Fruit fly (Drosophila melanogaster): ENCODE measurements around the gene CG42824.
A peak's percentile ranks its signal among the peaks of the same experiment; 100 is the strongest.

CG42824 gene

DNA sequence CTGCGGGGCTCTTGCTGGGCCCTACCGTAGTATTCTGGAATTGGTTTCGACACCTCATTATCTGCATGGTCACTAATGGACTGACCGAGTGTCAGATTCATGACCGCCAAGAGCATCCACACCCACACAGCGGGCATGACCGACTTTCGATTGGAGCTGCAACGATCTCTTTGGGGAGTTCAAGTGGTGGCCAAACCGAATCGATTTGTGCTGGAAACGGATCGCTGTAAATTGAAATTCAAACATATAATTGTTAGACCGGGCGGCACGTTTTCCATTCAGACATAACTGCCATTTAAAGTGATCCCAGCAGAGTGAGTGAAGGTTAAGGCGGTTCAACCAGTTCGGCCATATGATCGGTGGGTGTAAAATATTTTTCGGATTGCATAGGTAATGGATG is at the start of gene CG42824, which contains the start of gene CG42798:
CG42824 (minus strand) TSS at position 101 of the 400 bp plus-strand sequence.
CG42798 (plus strand) TSS at position 268 of the 400 bp plus-strand sequence.
- TF ChIP-seq lola (GFP tag; optimal IDR thresholded peaks at IDR 0.05) (no peak), tai (GFP tag; optimal IDR thresholded peaks at IDR 0.05) (no peak), brk (GFP tag; optimal IDR thresholded peaks at IDR 0.05) (no peak), br (GFP tag; optimal IDR thresholded peaks at IDR 0.05) (no peak), Sp1 (GFP tag; optimal IDR thresholded peaks at IDR 0.05) (no peak), Abd-B (GFP tag; optimal IDR thresholded peaks at IDR 0.05) (no peak), CG32264 (GFP tag; optimal IDR thresholded peaks at IDR 0.05) (no peak), CrebA (GFP tag; optimal IDR thresholded peaks at IDR 0.05; ENCODE audit: borderline replicate concordance) (no peak), fru (GFP tag; optimal IDR thresholded peaks at IDR 0.05) (no peak), dl (GFP tag; optimal IDR thresholded peaks at IDR 0.05; ENCODE audit: insufficient read depth in 1 of 2, partially characterized antibody in 2 of 2) (no peak), rgr (GFP tag; optimal IDR thresholded peaks at IDR 0.05) (no peak), HLH106 (tag; optimal IDR thresholded peaks at IDR 0.05) (no peak), Myc (optimal IDR thresholded peaks at IDR 0.05) (no peak), woc (GFP tag; optimal IDR thresholded peaks at IDR 0.05) (no peak), jim (GFP tag; optimal IDR thresholded peaks at IDR 0.05) (no peak), Hr78 (GFP tag; optimal IDR thresholded peaks at IDR 0.05) (no peak), psq (GFP tag; optimal IDR thresholded peaks at IDR 0.05) (no peak)

DNA sequence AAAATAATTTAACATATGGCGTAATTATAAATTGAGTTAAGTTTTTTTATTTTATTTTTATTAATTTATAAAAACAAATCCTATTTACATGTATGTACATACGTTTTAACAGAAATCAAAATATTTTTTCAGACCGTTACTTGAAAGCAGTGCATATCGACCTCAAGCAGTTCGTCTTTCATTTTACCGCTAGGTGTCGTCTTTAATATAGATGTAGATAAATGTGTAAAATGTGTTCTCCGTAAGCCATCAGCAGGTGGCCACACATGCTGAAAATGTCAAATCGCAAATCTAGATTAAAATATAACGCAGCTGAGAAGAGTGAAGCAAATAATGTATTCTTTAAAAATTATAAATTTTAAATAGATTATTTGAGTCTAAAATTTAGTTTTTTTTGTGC is 43.1 kb upstream of the CG42824 start:
- TF ChIP-seq pan (optimal IDR thresholded peaks at IDR 0.05) (no peak), Myc (optimal IDR thresholded peaks at IDR 0.05) (peak; percentile 15), woc (GFP tag; optimal IDR thresholded peaks at IDR 0.05) (no peak)

DNA sequence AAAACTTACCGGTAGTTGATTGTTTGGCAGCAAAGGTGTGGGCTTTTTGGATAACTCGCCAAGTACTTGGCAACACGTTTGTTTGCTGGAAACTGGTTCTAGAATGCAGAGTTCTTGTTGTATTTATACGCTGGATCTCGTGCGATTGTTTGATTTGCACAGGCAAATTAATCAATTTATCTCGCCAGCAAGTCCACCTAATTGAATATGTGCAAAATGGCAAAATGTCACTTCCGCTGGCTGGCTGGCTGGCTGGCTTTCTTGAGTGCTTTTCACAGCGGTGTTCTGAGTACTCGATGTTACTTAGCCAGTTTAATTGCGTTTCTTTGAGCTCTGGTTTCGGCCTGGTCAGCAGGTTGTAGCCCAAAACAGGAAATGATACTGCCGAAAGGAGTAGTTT is 42.4 kb upstream of the CG42824 start, which contains the start of gene Eh:
Eh (minus strand) TSS at position 101 of the 400 bp plus-strand sequence.
- TF ChIP-seq CG32264 (GFP tag; optimal IDR thresholded peaks at IDR 0.05) (no peak), sv (GFP tag; optimal IDR thresholded peaks at IDR 0.05) (no peak), sage (GFP tag; optimal IDR thresholded peaks at IDR 0.05) (no peak), OdsH (GFP tag; optimal IDR thresholded peaks at IDR 0.05) (no peak), woc (GFP tag; optimal IDR thresholded peaks at IDR 0.05) (no peak), jim (GFP tag; optimal IDR thresholded peaks at IDR 0.05) (no peak), lola (GFP tag; optimal IDR thresholded peaks at IDR 0.05) (no peak), dsf (GFP tag; optimal IDR thresholded peaks at IDR 0.05; ENCODE audit: borderline replicate concordance) (no peak), brk (GFP tag; optimal IDR thresholded peaks at IDR 0.05) (no peak), Dfd (GFP tag; optimal IDR thresholded peaks at IDR 0.05) (no peak), br (GFP tag; optimal IDR thresholded peaks at IDR 0.05) (no peak), GATAd (GFP tag; optimal IDR thresholded peaks at IDR 0.05) (no peak), N (GFP tag; optimal IDR thresholded peaks at IDR 0.05) (no peak), Hnf4 (GFP tag; optimal IDR thresholded peaks at IDR 0.05) (no peak), tai (GFP tag; optimal IDR thresholded peaks at IDR 0.05) (no peak), usp (GFP tag; optimal IDR thresholded peaks at IDR 0.05) (no peak)

DNA sequence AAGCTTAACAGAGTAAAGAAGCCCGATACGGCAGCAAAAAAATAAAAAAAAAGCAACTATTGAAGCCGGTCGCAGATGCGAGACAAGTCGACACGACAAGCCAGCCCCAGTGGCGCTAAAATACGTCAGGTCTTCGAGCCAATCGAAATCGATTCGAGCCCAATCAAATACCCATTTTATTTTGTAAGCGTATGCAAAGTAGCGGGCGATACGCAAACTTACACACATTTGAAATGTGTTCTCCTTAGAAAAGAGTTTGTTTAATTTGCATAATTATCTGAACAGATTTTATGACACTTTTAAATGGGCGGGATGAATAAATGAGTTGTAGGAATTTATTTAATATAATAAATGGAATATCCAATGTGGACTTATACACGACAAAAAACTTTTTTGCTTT is 41.3 kb upstream of the CG42824 start:
- no peak for TF ChIP-seq Dfd (GFP tag; optimal IDR thresholded peaks at IDR 0.05)
- no peak for TF ChIP-seq Dif (GFP tag; optimal IDR thresholded peaks at IDR 0.05; ENCODE audit: partially characterized antibody)
- no peak for TF ChIP-seq Sp1 (GFP tag; optimal IDR thresholded peaks at IDR 0.05)
- TF ChIP-seq dsf (GFP tag; optimal IDR thresholded peaks at IDR 0.05; ENCODE audit: borderline replicate concordance) = no peak
- TF ChIP-seq woc (GFP tag; optimal IDR thresholded peaks at IDR 0.05) = no peak
- TF ChIP-seq sage (GFP tag; optimal IDR thresholded peaks at IDR 0.05) = no peak
- TF ChIP-seq ey (GFP tag; optimal IDR thresholded peaks at IDR 0.05) = no peak
- TF ChIP-seq Jra (GFP tag; optimal IDR thresholded peaks at IDR 0.05) = no peak
- TF ChIP-seq OdsH (GFP tag; optimal IDR thresholded peaks at IDR 0.05) = no peak
- no peak for TF ChIP-seq tai (GFP tag; optimal IDR thresholded peaks at IDR 0.05)
- no peak for TF ChIP-seq foxo (GFP tag; optimal IDR thresholded peaks at IDR 0.05)
- TF ChIP-seq Mio (GFP tag; optimal IDR thresholded peaks at IDR 0.05) = no peak
- TF ChIP-seq dl (GFP tag; optimal IDR thresholded peaks at IDR 0.05; ENCODE audit: insufficient read depth in 1 of 2, partially characterized antibody in 2 of 2) = no peak
- no peak for TF ChIP-seq N (GFP tag; optimal IDR thresholded peaks at IDR 0.05)
- TF ChIP-seq lola (GFP tag; optimal IDR thresholded peaks at IDR 0.05) = no peak

DNA sequence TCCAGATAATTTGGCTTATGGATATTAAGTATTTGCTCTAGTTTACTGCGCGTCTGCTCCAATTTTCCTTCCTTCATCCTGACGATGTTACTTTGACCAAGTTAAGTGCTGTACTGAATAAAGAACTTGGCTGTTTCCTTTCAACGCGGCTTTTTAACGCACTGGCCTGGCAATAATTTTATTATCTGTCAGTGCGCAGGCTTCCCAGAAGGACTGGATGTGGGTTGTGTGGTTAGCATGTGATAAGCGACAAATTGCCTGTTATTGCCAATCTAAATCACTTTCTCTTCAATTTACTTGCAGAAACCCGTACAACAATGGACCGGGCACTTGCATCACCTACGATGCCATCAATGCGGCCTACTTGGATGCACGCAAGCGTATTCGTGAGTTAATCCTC is 34.3 kb upstream of the CG42824 start, which contains the start of gene CG14331:
CG14331 (minus strand) TSS at position 101 of the 400 bp plus-strand sequence.
- TF ChIP-seq CrebA (GFP tag; optimal IDR thresholded peaks at IDR 0.05; ENCODE audit: borderline replicate concordance) (no peak), OdsH (GFP tag; optimal IDR thresholded peaks at IDR 0.05) (no peak), CG32264 (GFP tag; optimal IDR thresholded peaks at IDR 0.05) (no peak), sage (GFP tag; optimal IDR thresholded peaks at IDR 0.05) (no peak), Vsx2 (GFP tag; optimal IDR thresholded peaks at IDR 0.05; ENCODE audit: partially characterized antibody) (no peak), Rel (GFP tag; optimal IDR thresholded peaks at IDR 0.05) (no peak), Rel (tag; optimal IDR thresholded peaks at IDR 0.05) (no peak), dsf (GFP tag; optimal IDR thresholded peaks at IDR 0.05; ENCODE audit: borderline replicate concordance) (no peak), sv (GFP tag; optimal IDR thresholded peaks at IDR 0.05) (no peak), HLH106 (tag; optimal IDR thresholded peaks at IDR 0.05) (no peak), foxo (GFP tag; optimal IDR thresholded peaks at IDR 0.05) (no peak)
